Fruit fly (Drosophila melanogaster) whole organism, prepupa: Measurements from ENCODE around the gene CG17806.

Source experiments
- CG34406 ChIP-seq: fragments of 200-800 bp; sonication (Bioruptor generic); optimal IDR thresholded peaks from 3 replicates; lab custom pipeline; 2016; ENCODE audit warnings: missing biosample characterization, missing genetic modification characterization
- CG6854 ChIP-seq: fragments of 200-800 bp; sonication (Bioruptor generic); optimal IDR thresholded peaks from 2 replicates; lab custom pipeline; 2017; ENCODE audit warnings: missing biosample characterization, mild to moderate bottlenecking, missing genetic modification characterization
- CG7368 ChIP-seq: fragments of 200-800 bp; sonication (Bioruptor generic); optimal IDR thresholded peaks from 3 replicates; lab custom pipeline; 2016; ENCODE audit warnings: missing biosample characterization, missing genetic modification characterization
- CG8319 ChIP-seq: fragments of 200-800 bp; sonication (Bioruptor generic); optimal IDR thresholded peaks from 3 replicates; lab custom pipeline; 2016; ENCODE audit warnings: missing biosample characterization, missing genetic modification characterization
- Eip75B ChIP-seq: fragments of 200-800 bp; sonication (Bioruptor generic); optimal IDR thresholded peaks from 3 replicates; lab custom pipeline; 2016; ENCODE audit warnings: missing biosample characterization, missing genetic modification characterization
- Eip78C ChIP-seq: fragments of 200-800 bp; sonication (Bioruptor generic); peaks from one replicate; lab custom pipeline; 2016; ENCODE audit warnings: missing biosample characterization, missing genetic modification characterization
- Eip93F ChIP-seq: fragments of 200-800 bp; sonication (Bioruptor generic); optimal IDR thresholded peaks from 2 replicates; lab custom pipeline; 2016; ENCODE audit warnings: missing biosample characterization, mild to moderate bottlenecking, missing genetic modification characterization
- Hr39 ChIP-seq: fragments of 200-800 bp; sonication (Bioruptor generic); optimal IDR thresholded peaks from 2 replicates; lab custom pipeline; 2016; ENCODE audit warnings: missing biosample characterization, missing genetic modification characterization
- Smox ChIP-seq: fragments of 200-800 bp; sonication (Bioruptor generic); optimal IDR thresholded peaks from 3 replicates; lab custom pipeline; 2016; ENCODE audit warnings: missing biosample characterization, missing genetic modification characterization
- Sox102F ChIP-seq: fragments of 200-800 bp; sonication (Bioruptor generic); optimal IDR thresholded peaks from 2 replicates; lab custom pipeline; 2016; ENCODE audit warnings: missing biosample characterization, mild to moderate bottlenecking, missing genetic modification characterization
- dac ChIP-seq: fragments of 200-800 bp; sonication (Bioruptor generic); optimal IDR thresholded peaks from 2 replicates; lab custom pipeline; 2017; ENCODE audit warnings: missing biosample characterization, mild to moderate bottlenecking, missing genetic modification characterization
- eg ChIP-seq: fragments of 200-800 bp; sonication (Bioruptor generic); IDR thresholded peaks from 3 replicates; pipeline ENCODE4 v1.3.6; 2022; ENCODE audit warnings: missing biosample characterization, missing genetic modification characterization
- esn ChIP-seq: fragments of 200-800 bp; sonication (Bioruptor generic); optimal IDR thresholded peaks from 2 replicates; lab custom pipeline; 2016; ENCODE audit warnings: missing biosample characterization, mild to moderate bottlenecking, missing genetic modification characterization, moderate library complexity

DNA sequence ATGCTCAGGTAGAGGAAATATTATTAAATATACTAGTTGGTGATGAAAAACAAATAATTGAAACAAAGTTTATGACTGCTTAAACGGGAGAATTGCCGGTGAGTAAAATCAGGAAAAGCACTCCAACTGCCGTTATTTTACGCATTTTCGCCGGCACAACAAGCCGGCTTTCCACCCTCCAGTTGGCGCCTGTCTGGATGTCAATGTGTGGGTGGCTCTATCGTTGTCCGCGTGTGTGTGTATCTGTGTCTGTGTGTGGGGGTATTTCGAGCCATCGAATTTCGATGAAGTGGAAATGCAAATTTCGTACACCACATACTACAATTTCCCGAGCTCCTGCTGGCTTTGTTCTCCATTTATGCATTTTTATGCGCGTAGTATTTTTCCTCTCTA is 8.6 kb upstream of the CG17806 start:
- TF ChIP-seq CG8319 (GFP tag; lab: Kevin White, UChicago), result no peak
- no peak for TF ChIP-seq Sox102F
- no peak for TF ChIP-seq Eip75B (GFP tag; lab: Kevin White, UChicago)
- no peak for TF ChIP-seq Eip93F (GFP tag; lab: Kevin White, UChicago)
- TF ChIP-seq CG7368 (GFP tag; lab: Kevin White, UChicago), result no peak
- no peak for TF ChIP-seq eg
- no peak for TF ChIP-seq Hr39 (GFP tag; lab: Kevin White, UChicago)
- TF ChIP-seq CG6854 (GFP tag; lab: Kevin White, UChicago), result no peak
- TF ChIP-seq Eip78C, result no peak
- TF ChIP-seq esn (GFP tag; lab: Kevin White, UChicago), result no peak
- no peak for TF ChIP-seq Smox (GFP tag; lab: Kevin White, UChicago)
- no peak for TF ChIP-seq dac (GFP tag; lab: Kevin White, UChicago)
- TF ChIP-seq CG34406 (GFP tag; lab: Kevin White, UChicago), result no peak
